Worm (Caenorhabditis elegans): Measurements from ENCODE around the gene F33E11.2.

Gene F33E11.2

DNA sequence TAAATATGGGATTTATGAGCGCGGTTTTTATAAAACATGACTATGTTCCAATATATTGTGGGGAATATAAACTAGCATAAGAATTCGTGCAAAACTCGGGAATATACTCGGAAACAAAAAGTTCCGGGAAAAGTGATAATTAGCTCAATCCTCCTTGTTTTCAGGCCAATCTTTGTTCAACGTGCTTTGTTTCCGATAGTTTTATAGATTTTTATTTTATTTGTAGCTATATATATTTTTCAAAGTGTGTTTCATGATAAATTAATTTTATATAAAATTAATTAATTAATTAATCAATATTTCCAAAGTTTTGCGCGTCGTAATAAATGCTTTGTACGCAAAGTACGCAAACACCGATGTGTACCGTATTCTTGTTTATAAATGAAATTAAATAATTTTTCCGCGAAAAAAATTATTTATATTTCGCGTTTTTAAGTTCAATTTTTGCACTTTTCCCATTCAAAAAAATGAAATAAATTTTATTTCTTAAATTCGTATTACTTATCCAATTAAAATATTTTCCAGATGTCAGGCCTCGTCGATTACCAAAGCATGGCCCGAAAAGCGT lies at the start of gene F33E11.2:
TSS of gene F33E11.2 (plus strand) at position 524 of the 568 bp plus-strand sequence.
- no peak for TF ChIP-seq sem-4 (tag; optimal IDR thresholded peaks at IDR 0.05)
- TF ChIP-seq Y55F3AM.14 (GFP tag; optimal IDR thresholded peaks at IDR 0.05), result no peak
- no peak for TF ChIP-seq mbf-1 (tag; optimal IDR thresholded peaks at IDR 0.05)
- no peak for TF ChIP-seq egl-27 (tag; optimal IDR thresholded peaks at IDR 0.05)
- TF ChIP-seq nhr-25 (tag; optimal IDR thresholded peaks at IDR 0.05), result no peak
- TF ChIP-seq unc-62 (GFP tag; optimal IDR thresholded peaks at IDR 0.05), result no peak
- TF ChIP-seq mdl-1 (tag; optimal IDR thresholded peaks at IDR 0.05), result no peak
- TF ChIP-seq R02D3.7 (tag; optimal IDR thresholded peaks at IDR 0.05), result no peak

DNA sequence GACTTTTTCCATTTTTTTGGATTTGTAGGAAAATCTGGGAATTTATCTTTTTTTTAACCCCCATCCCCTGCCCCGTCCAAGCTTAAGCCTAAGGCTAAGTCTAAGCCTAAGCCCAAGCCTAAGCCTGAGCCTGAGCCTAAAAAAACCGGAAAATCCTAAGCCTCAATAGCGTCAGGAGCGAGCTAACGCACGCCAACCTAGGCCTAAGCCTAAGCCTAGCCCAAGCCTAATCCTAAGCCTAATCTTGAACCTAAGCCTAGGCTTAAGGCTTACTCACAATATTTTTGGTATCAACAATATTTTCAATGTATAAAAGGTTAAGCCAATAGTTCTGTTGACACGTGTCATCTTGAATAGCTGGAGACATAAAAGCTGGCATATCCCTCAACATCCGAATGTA lies 49.1 kb upstream of the F33E11.2 start:
- no peak for TF ChIP-seq lsy-2 (tag; optimal IDR thresholded peaks at IDR 0.05)
- no peak for TF ChIP-seq lin-39 (tag; optimal IDR thresholded peaks at IDR 0.05)
- no peak for TF ChIP-seq zag-1 (tag; optimal IDR thresholded peaks at IDR 0.05)
- TF ChIP-seq aly-2 (tag; optimal IDR thresholded peaks at IDR 0.05), result no peak
- TF ChIP-seq elt-3 (tag; optimal IDR thresholded peaks at IDR 0.05), result no peak
- TF ChIP-seq mdl-1 (tag; optimal IDR thresholded peaks at IDR 0.05), result no peak
- TF ChIP-seq sma-9 (GFP tag; optimal IDR thresholded peaks at IDR 0.05), result no peak
- no peak for TF ChIP-seq sma-9 (tag; optimal IDR thresholded peaks at IDR 0.05)
- TF ChIP-seq skn-1 (tag; optimal IDR thresholded peaks at IDR 0.05), result no peak
- no peak for TF ChIP-seq alr-1 (tag; optimal IDR thresholded peaks at IDR 0.05)
- TF ChIP-seq sem-4 (tag; optimal IDR thresholded peaks at IDR 0.05), result no peak
- no peak for TF ChIP-seq ceh-82 (tag; optimal IDR thresholded peaks at IDR 0.05)
- TF ChIP-seq nhr-23 (tag; optimal IDR thresholded peaks at IDR 0.05), result no peak
- TF ChIP-seq ZK546.5 (tag; optimal IDR thresholded peaks at IDR 0.05), result no peak

DNA sequence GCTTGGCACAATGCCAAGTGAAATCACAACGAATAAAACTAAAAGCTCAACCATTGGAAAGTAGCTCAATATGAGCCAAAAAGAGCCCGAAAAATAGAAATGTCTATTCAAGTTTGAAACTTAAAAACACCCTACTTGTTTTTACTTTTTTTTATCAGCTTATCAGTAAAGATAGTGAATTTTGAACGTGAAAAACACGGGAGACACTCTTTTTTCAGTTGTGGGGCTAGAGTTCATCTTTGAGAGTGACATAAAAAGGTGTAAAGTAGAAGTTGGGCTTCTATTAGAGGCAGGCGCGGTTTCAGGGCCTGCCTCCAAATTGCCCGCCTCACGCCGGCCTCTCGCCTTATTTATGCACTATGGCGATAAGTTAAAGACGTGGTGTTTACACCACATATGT lies 46.1 kb upstream of the F33E11.2 start, which contains the start of gene oac-39:
TSS of gene oac-39 (minus strand) at position 101 of the 400 bp plus-strand sequence.
- TF ChIP-seq elt-1 (tag; optimal IDR thresholded peaks at IDR 0.05) (no peak), lin-13 (GFP tag; optimal IDR thresholded peaks at IDR 0.05) (no peak), zag-1 (tag; optimal IDR thresholded peaks at IDR 0.05) (no peak), peb-1 (tag; optimal IDR thresholded peaks at IDR 0.05) (no peak), blmp-1 (tag; optimal IDR thresholded peaks at IDR 0.05; ENCODE audit: insufficient read depth) (no peak)

DNA sequence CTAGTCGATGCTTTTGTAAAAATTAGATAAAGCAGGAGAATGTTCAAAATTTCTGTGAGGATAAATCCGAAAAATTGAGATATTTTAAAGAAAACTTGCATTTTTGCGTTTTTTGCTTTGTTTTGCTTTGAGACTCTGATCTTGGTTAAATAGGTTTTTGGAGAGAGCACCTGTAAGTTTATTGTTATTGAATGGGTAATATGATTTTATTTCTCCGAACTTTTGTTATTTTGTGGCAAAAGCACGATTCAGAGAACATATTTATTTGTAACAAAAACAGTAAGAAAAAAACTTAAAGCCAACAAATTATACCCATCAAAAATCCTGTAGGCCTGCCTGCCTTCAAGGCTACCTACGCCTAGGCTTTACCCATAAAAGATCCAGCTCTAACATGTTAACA lies 43.2 kb upstream of the F33E11.2 start, which contains the start of gene str-121:
TSS of gene str-121 (minus strand) at position 101 of the 400 bp plus-strand sequence.
- TF ChIP-seq nhr-21 (tag; optimal IDR thresholded peaks at IDR 0.05) (no peak), lin-39 (tag; optimal IDR thresholded peaks at IDR 0.05) (no peak), sem-4 (tag; optimal IDR thresholded peaks at IDR 0.05) (no peak), nhr-11 (tag; optimal IDR thresholded peaks at IDR 0.05) (no peak), nhr-10 (tag; optimal IDR thresholded peaks at IDR 0.05) (no peak), zag-1 (tag; optimal IDR thresholded peaks at IDR 0.05) (no peak), sma-3 (GFP tag; optimal IDR thresholded peaks at IDR 0.05) (no peak), mbf-1 (tag; optimal IDR thresholded peaks at IDR 0.05) (no peak), nhr-129 (tag; optimal IDR thresholded peaks at IDR 0.05) (no peak), dmd-4 (tag; optimal IDR thresholded peaks at IDR 0.05) (no peak)

DNA sequence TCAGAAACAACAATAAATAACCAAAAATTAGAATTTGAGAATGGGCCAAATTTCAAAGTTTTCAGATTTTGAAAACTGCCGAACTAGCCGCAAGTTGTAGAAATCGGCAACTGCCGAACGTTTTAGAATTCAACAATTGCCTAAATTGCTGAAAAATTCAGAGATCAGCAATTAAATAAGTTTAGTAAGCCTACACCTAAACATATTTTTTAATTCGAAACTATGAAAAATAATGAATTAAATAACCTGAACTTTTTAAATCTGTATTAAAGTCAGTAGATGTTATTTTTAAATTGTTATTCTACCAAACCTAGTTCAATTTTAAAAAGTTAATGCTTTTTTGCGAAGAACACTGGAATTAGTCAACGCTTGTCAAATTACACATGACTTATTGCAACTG lies 39.0 kb upstream of the F33E11.2 start, which contains the start of gene nhr-204:
TSS of gene nhr-204 (minus strand) at position 101 of the 400 bp plus-strand sequence.
- TF ChIP-seq zag-1 (tag; optimal IDR thresholded peaks at IDR 0.05) (no peak), alr-1 (tag; optimal IDR thresholded peaks at IDR 0.05) (no peak), mab-5 (tag; optimal IDR thresholded peaks at IDR 0.05) (no peak), ceh-16 (tag; optimal IDR thresholded peaks at IDR 0.05) (no peak), peb-1 (tag; optimal IDR thresholded peaks at IDR 0.05) (no peak)

DNA sequence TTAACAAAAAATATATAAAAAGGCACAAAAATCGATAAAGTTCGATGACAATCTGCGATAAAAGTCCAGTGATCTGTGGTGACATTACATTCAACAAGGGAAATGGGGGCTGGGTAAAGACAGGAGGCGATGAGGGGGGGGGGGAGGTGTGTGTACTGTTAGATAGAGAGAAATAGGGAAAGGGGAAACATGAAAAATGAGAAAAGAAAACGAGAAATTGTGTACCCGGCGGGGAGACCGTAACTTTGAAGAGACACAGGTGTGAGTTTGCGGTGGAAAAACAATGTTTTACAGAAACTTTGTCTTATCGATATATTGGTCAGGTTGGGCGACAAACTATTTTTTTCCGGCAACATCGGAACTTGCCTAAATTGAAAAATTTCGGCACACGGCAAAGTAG lies 37.4 kb upstream of the F33E11.2 start:
- no peak for TF ChIP-seq ztf-1 (GFP tag; conservative IDR thresholded peaks at IDR 0.05)
- no peak for TF ChIP-seq elt-3 (tag; optimal IDR thresholded peaks at IDR 0.05)
- peak; percentile 36 for TF ChIP-seq gmeb-1 (tag; optimal IDR thresholded peaks at IDR 0.05)
- no peak for TF ChIP-seq C34F6.9 (tag; optimal IDR thresholded peaks at IDR 0.05)
